Fruit fly (Drosophila melanogaster): Measurements from ENCODE around the gene CG13295.

Gene CG13295

dm6 chr3L:6115505-6115904 is 40.5 kb upstream of the CG13295 start:
- TF ChIP-seq sens (GFP tag) (peak; percentile 24), gro (GFP tag; optimal IDR thresholded peaks at IDR 0.05) (no peak), Fer2 (tag; optimal IDR thresholded peaks at IDR 0.05) (no peak), Ets65A (GFP tag) (peak; percentile 91), twi (tag; optimal IDR thresholded peaks at IDR 0.05) (no peak), cg (GFP tag; optimal IDR thresholded peaks at IDR 0.05) (peak; percentile 5)

DNA sequence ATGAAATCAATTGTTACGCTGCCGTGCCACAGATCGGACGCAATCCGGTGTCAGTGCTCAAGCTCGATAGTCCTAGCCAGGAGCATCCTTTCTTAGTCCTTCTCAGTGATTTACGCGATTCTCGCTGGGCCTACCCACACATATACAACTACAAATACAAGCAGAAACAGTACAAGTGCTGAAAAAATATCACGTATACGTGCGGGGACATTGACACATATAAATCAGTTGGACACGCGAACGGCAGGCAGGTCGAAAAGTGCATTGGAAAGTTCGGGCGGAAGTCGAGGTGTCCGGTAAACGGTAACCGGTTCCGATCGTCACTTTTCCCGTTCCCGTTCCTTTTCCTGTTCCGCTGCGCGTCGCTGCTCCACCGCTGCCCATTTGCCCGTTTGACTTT is 36.4 kb upstream of the CG13295 start:
- no peak for TF ChIP-seq CG11560 (tag; IDR thresholded peaks at IDR 0.05)
- TF ChIP-seq CG8944 (GFP tag; optimal IDR thresholded peaks at IDR 0.05): no peak
- no peak for TF ChIP-seq MTF-1 (GFP tag; optimal IDR thresholded peaks at IDR 0.05; ENCODE audit: borderline replicate concordance)
- 0 out of 2 replicates have a peak, but pooled peaks have one; percentile 30 for TF ChIP-seq CG7372 (GFP tag; IDR thresholded peaks at IDR 0.05)
- TF ChIP-seq Ets65A (GFP tag): peak; percentile 92

DNA sequence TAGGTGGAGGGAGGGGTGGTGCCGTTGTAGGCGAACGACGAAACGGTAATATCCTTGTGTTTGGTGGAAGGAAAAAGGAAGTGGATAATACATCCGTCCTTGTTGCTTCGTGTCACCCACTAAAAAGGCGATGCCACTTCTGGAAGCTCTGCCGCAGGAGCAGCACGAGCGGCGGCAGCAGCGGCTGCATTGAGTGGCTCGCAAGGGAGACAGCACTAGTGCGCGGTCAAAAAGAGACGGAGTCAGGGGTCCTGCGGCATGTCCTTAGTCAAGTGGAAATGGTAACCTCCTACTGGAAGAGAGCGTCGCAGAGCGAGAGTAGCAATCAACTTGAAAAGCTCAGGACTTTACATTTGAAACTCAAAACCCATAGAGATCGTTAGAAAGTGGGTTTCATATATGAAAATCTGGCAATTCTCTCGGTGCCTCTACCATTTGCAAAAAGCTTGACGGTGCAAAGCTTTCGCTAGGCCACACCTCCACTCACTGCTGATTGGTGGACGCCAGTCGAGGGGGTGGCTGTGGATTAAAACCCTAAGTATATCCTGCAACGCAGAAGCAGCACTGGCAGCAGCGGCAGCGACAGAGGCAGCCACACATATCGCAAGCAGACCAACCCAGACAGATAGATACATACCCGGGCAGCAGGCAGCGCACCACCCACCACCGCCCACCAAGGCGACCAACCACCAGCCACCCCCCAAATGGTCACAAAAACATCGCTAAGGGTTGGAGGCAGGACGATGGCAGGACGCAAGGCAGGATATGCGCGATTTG is 35.8 kb upstream of the CG13295 start:
- no peak for TF ChIP-seq fd64A (GFP tag; optimal IDR thresholded peaks at IDR 0.05)
- TF ChIP-seq Jarid2 (GFP tag; optimal IDR thresholded peaks at IDR 0.05): no peak
- TF ChIP-seq pnt (GFP tag; optimal IDR thresholded peaks at IDR 0.05): no peak
- peak; percentile 65; the same call in 1 of the 2 replicates for TF ChIP-seq seq (GFP tag; IDR thresholded peaks at IDR 0.05)
- no peak for TF ChIP-seq CG9215 (GFP tag; IDR thresholded peaks at IDR 0.05)
- TF ChIP-seq CG1832 (GFP tag; optimal IDR thresholded peaks at IDR 0.05): peak; percentile 49
- peak; percentile 95 for TF ChIP-seq Nf-YB (GFP tag; optimal IDR thresholded peaks at IDR 0.05)
- TF ChIP-seq Adf1 (GFP tag; IDR thresholded peaks at IDR 0.05): peak; percentile 64
- TF ChIP-seq bigmax (GFP tag; optimal IDR thresholded peaks at IDR 0.05): no peak
- TF ChIP-seq CG10321 (GFP tag; IDR thresholded peaks at IDR 0.05): peak; percentile 43; the same call in 1 of the 2 replicates
- no peak for TF ChIP-seq HLHmδ (GFP tag; optimal IDR thresholded peaks at IDR 0.05)
- no peak for TF ChIP-seq PHDP (tag; optimal IDR thresholded peaks at IDR 0.05)
- TF ChIP-seq Ets65A (GFP tag): peak; percentile 87
- TF ChIP-seq Nf-YC (tag; optimal IDR thresholded peaks at IDR 0.05): peak; percentile 96
- no peak for TF ChIP-seq Dfd (GFP tag; optimal IDR thresholded peaks at IDR 0.05)
- no peak for TF ChIP-seq twi (tag; optimal IDR thresholded peaks at IDR 0.05)
- TF ChIP-seq CG32767 (GFP tag; IDR thresholded peaks at IDR 0.05): peak; percentile 40; the same call in 1 of the 2 replicates

- TF ChIP-seq Hey (tag; optimal IDR thresholded peaks at IDR 0.05) (peak; percentile 100), D19A (tag; optimal IDR thresholded peaks at IDR 0.05) (peak; percentile 45), Sox102F (GFP tag; optimal IDR thresholded peaks at IDR 0.05) (peak; percentile 8), sob (GFP tag; IDR thresholded peaks at IDR 0.05) (no peak), CG11093 (GFP tag; IDR thresholded peaks at IDR 0.05) (no peak), trh (GFP tag; optimal IDR thresholded peaks at IDR 0.05) (no peak), CG7963 (GFP tag; IDR thresholded peaks at IDR 0.05; ENCODE audit: partially characterized antibody) (no peak), Ssrp (tag; optimal IDR thresholded peaks at IDR 0.05) (peak; percentile 34), vnd (GFP tag; IDR thresholded peaks at IDR 0.05; ENCODE audit: partially characterized antibody) (no peak), slp2 (GFP tag; optimal IDR thresholded peaks at IDR 0.05) (no peak), CG17361 (GFP tag; IDR thresholded peaks at IDR 0.05) (peak; percentile 50; the same call in 1 of the 3 replicates), YL-1 (GFP tag; optimal IDR thresholded peaks at IDR 0.05) (no peak), fd96Cb (tag; optimal IDR thresholded peaks at IDR 0.05) (peak; percentile 19), CG16815 (GFP tag; optimal IDR thresholded peaks at IDR 0.05) (no peak), CG12769 (tag; optimal IDR thresholded peaks at IDR 0.05) (no peak), CG7839 (tag; optimal IDR thresholded peaks at IDR 0.05) (peak; percentile 19), CG10267 (tag; optimal IDR thresholded peaks at IDR 0.05) (peak; percentile 21), tio (GFP tag; optimal IDR thresholded peaks at IDR 0.05) (no peak), bigmax (GFP tag; optimal IDR thresholded peaks at IDR 0.05) (no peak), CG1602 (GFP tag; optimal IDR thresholded peaks at IDR 0.05) (no peak)
These were observed 33.4 kb upstream of the CG13295 start for dm6 chr3L:6108264-6109060.
